Worm (Caenorhabditis elegans) whole organism, L3 larva: ENCODE results near the gene F36F12.1.
"Not testable (repeated sequence)": the region's sequence is repeated elsewhere in the genome, so short reads cannot be mapped to it uniquely, and the experiment has no call there.

ENCODE experiments used
- R02D3.7 ChIP-seq: fragments of 150-350 bp; optimal IDR thresholded peaks from 2 replicates; lab custom pipeline; 2014; ENCODE audit warnings: missing biosample characterization, missing genetic modification characterization
- aly-2 ChIP-seq: fragments of 150-350 bp; optimal IDR thresholded peaks from 2 replicates; lab custom pipeline; 2014; ENCODE audit warnings: missing biosample characterization, missing genetic modification characterization
- ama-1 ChIP-seq: fragments of 150-350 bp; optimal IDR thresholded peaks from 2 replicates; lab custom pipeline; 2018
- ceh-28 ChIP-seq: fragments of 150-350 bp; optimal IDR thresholded peaks from 2 replicates; lab custom pipeline; 2014; ENCODE audit warnings: missing biosample characterization, missing genetic modification reagents, missing genetic modification characterization
- ceh-82 ChIP-seq: fragments of 150-350 bp; optimal IDR thresholded peaks from 2 replicates; lab custom pipeline; 2014; ENCODE audit warnings: missing biosample characterization, missing genetic modification characterization
- ceh-9 ChIP-seq: sonication (generic microtip); optimal IDR thresholded peaks from 2 replicates; lab custom pipeline; 2018; ENCODE audit warnings: missing biosample characterization, missing genetic modification characterization
- daf-12 ChIP-seq: fragments of 150-350 bp; optimal IDR thresholded peaks from 2 replicates; lab custom pipeline; 2014; ENCODE audit warnings: missing biosample characterization, missing genetic modification reagents, missing genetic modification characterization
- egl-27 ChIP-seq: sonication (generic microtip); optimal IDR thresholded peaks from 4 replicates; lab custom pipeline; 2017; ENCODE audit warnings: missing biosample characterization, missing genetic modification reagents, missing genetic modification characterization
- egl-5 ChIP-seq: fragments of 150-350 bp; optimal IDR thresholded peaks from 2 replicates; lab custom pipeline; 2017; ENCODE audit warnings: missing biosample characterization, missing genetic modification reagents, missing genetic modification characterization, inconsistent platforms
- elt-3 ChIP-seq, 3 experiments: fragments of 150-350 bp in 1 of 3; sonication (generic microtip) in 2 of 3; optimal IDR thresholded peaks; 2 replicates in 2 of 3; 4 replicates in 1 of 3; lab custom pipeline; 2014 to 2017; ENCODE audit warnings: missing biosample characterization in 3 of 3, missing genetic modification characterization in 3 of 3
- fkh-10 ChIP-seq: sonication (generic microtip); optimal IDR thresholded peaks from 2 replicates; lab custom pipeline; 2017; ENCODE audit warnings: missing biosample characterization, missing genetic modification reagents, missing genetic modification characterization
- fkh-2 ChIP-seq: fragments of 150-350 bp; optimal IDR thresholded peaks from 2 replicates; lab custom pipeline; 2014; ENCODE audit warnings: missing biosample characterization, missing genetic modification reagents, missing genetic modification characterization
- hmg-11 ChIP-seq: sonication (generic microtip); optimal IDR thresholded peaks from 2 replicates; lab custom pipeline; 2016; ENCODE audit warnings: missing genetic modification characterization, missing compliant biosample characterization
- jun-1 ChIP-seq: fragments of 150-350 bp; optimal IDR thresholded peaks from 2 replicates; lab custom pipeline; 2014; ENCODE audit warnings: missing biosample characterization, missing genetic modification reagents, missing genetic modification characterization
- lin-39 ChIP-seq: fragments of 150-350 bp; optimal IDR thresholded peaks from 2 replicates; lab custom pipeline; 2018; ENCODE audit warnings: missing biosample characterization, missing genetic modification reagents, missing genetic modification characterization
- lsy-12 ChIP-seq: sonication (generic microtip); optimal IDR thresholded peaks from 2 replicates; lab custom pipeline; 2016; ENCODE audit warnings: mild to moderate bottlenecking, missing genetic modification characterization, missing compliant biosample characterization
- nfya-1 ChIP-seq: sonication (generic microtip); optimal IDR thresholded peaks from 2 replicates; lab custom pipeline; 2017; ENCODE audit warnings: missing genetic modification characterization, mild to moderate bottlenecking, missing compliant biosample characterization, antibody characterized with exemption, moderate library complexity; ENCODE audit not compliant: insufficient read depth
- nhr-11 ChIP-seq: fragments of 150-350 bp; optimal IDR thresholded peaks from 2 replicates; lab custom pipeline; 2014; ENCODE audit warnings: missing biosample characterization, missing genetic modification characterization
- nhr-12 ChIP-seq: fragments of 150-350 bp; optimal IDR thresholded peaks from 2 replicates; lab custom pipeline; 2014; ENCODE audit warnings: missing biosample characterization, missing genetic modification characterization
- nhr-237 ChIP-seq: fragments of 150-350 bp; optimal IDR thresholded peaks from 2 replicates; lab custom pipeline; 2014; ENCODE audit warnings: missing biosample characterization, missing genetic modification characterization
- nhr-25 ChIP-seq: sonication (generic microtip); optimal IDR thresholded peaks from 2 replicates; lab custom pipeline; 2017; ENCODE audit warnings: missing biosample characterization, missing genetic modification characterization
- nhr-76 ChIP-seq: fragments of 150-350 bp; sonication (generic microtip); optimal IDR thresholded peaks from 5 replicates; lab custom pipeline; 2014; ENCODE audit warnings: missing biosample characterization, missing genetic modification characterization
- pha-4 ChIP-seq: fragments of 150-350 bp; optimal IDR thresholded peaks from 2 replicates; lab custom pipeline; 2014; ENCODE audit warnings: missing biosample characterization, missing genetic modification reagents, missing genetic modification characterization
- pqm-1 ChIP-seq: fragments of 150-350 bp; optimal IDR thresholded peaks from 2 replicates; lab custom pipeline; 2017; ENCODE audit warnings: missing biosample characterization, missing genetic modification characterization, inconsistent platforms

F36F12.1 gene

ce11 chrV:2090321-2090720 lies 12.7 kb downstream of the F36F12.1 start, which contains the start of gene ztf-28:
ztf-28 (plus strand) TSS chrV:2090669.
- TF ChIP-seq ceh-9 (tag; lab: Kevin White, UChicago); ama-1 (lab: Kevin White, UChicago); fkh-10 (GFP tag; lab: Kevin White, UChicago): not testable (repeated sequence)

- TF ChIP-seq aly-2 (tag; lab: Kevin White, UChicago); elt-3 (tag; optimal IDR thresholded peaks at IDR 0.05; lab: Kevin White, UChicago); nhr-12 (tag; lab: Kevin White, UChicago): not testable (repeated sequence)
Measured at ce11 chrV:2085745-2086267, 17.2 kb downstream of the F36F12.1 start, which contains the start of gene F36F12.3. F36F12.3 (plus strand) TSS chrV:2085795.

ce11 chrV:2083869-2084268 lies 19.1 kb downstream of the F36F12.1 start:
- TF ChIP-seq egl-5 (no peak), nfya-1 (no peak), pha-4 (tag; lab: Kevin White, UChicago) (no peak), lsy-12 (tag; lab: Kevin White, UChicago) (no peak), nhr-12 (tag; lab: Kevin White, UChicago) (no peak), nhr-237 (tag; lab: Kevin White, UChicago) (no peak)
- TF ChIP-seq, all 47 proteins: peak for 0

DNA sequence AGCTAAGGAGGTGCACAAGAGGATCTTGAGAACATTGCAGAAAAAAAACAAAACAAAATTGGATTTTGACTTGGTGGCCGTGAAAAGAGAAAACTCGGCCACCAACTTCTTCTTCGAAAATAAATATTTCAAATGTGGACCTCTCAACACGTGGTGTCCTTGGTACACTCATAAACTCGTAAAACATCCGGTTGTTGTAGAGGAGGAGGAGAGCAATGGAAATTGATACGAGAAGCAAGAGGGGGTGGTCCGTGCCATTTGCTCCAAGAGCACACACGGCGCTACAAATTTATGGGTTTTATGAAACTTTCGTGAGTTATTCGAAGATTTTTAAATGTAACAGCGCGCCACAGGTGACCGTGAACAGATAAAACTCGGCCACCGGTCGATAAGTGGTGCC lies 21.1 kb downstream of the F36F12.1 start:
- TF ChIP-seq egl-5, result peak; percentile 1
- no peak for TF ChIP-seq lsy-12 (tag; lab: Kevin White, UChicago)
- TF ChIP-seq hmg-11 (tag; lab: Kevin White, UChicago), result no peak
- no peak for TF ChIP-seq fkh-10 (GFP tag; lab: Kevin White, UChicago)

ce11 chrV:2081269-2081668 lies 21.7 kb downstream of the F36F12.1 start:
- TF ChIP-seq nhr-12 (tag; lab: Kevin White, UChicago), result no peak

DNA sequence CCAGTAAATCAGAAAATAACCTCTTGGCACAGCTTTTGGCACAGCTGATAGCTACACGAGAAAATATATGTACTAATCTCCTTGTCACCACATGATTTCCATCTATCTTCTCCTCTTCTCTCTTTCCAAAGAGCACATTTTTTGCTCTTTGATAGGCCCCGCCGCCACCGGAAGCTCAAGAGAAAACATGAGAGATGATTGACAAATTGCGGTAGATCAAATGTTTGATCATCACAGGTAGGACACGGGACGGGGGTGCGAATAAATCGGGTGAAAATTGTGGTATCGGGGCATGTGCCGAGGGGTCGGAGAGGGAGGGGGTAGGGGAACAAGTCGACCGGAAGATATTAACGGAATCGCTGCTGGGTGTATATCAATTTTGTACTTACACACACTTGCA lies 27.0 kb downstream of the F36F12.1 start:
- TF ChIP-seq aly-2 (tag; lab: Kevin White, UChicago) (no peak), lin-39 (tag; lab: Kevin White, UChicago) (peak; percentile 53)

ce11 chrV:2072807-2073206 lies 30.2 kb downstream of the F36F12.1 start, which contains the start of gene Y40B10A.9:
Y40B10A.9 (minus strand) TSS chrV:2072907.
- no peak for TF ChIP-seq lin-39 (tag; lab: Kevin White, UChicago)
- TF ChIP-seq aly-2 (tag; lab: Kevin White, UChicago), result no peak
- no peak for TF ChIP-seq nfya-1
- no peak for TF ChIP-seq nhr-11
- TF ChIP-seq fkh-2, result no peak
- no peak for TF ChIP-seq R02D3.7 (tag; lab: Kevin White, UChicago)
- no peak for TF ChIP-seq nhr-76 (tag; lab: Kevin White, UChicago)
- no peak for TF ChIP-seq daf-12 (tag; lab: Kevin White, UChicago)
- TF ChIP-seq ceh-28 (tag; lab: Kevin White, UChicago), result no peak
- no peak for TF ChIP-seq elt-3 (tag; optimal IDR thresholded peaks at IDR 0.05; lab: Kevin White, UChicago)
- no peak for TF ChIP-seq nhr-25 (tag; lab: Kevin White, UChicago)
- TF ChIP-seq ceh-82 (tag; lab: Kevin White, UChicago), result no peak
- TF ChIP-seq jun-1 (tag; lab: Kevin White, UChicago), result no peak
- TF ChIP-seq egl-27 (tag; lab: Kevin White, UChicago), result no peak
- TF ChIP-seq pqm-1 (tag; lab: Kevin White, UChicago), result no peak

DNA sequence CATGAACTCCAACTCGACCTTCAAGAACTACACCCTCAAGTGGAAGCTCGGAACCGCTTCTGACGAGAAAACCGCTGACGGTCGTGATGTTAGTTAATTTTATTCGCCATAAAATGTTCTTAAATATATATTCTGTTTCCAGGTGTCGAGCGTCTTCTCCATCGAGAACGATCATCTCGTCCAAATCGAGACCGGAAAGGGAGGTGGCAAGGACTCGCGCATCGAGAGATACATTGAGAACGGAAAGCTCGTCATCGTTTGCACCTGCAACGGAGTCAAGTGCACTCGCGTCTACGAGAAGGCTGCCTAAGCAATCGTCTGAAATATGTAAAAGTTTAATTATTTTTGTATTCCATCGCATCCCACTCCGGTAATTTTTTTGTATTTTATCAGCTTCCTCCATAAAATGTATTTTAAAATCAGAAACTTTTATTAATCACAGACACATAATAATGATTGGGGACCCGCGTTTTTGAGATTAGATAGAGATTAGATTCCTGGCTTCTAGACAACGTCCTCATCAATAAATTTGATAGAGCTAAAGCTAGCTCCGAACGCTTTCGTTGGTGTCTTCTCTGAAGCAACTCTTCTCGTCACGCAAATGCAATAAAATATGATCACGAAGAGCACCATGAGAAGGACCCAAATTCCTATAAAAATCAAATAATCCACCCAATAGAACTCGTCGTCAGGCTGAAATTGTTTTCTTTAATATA lies 34.1 kb downstream of the F36F12.1 start:
- TF ChIP-seq hmg-11 (tag; lab: Kevin White, UChicago) (no peak), ama-1 (lab: Kevin White, UChicago) (peak; percentile 21)
